Worm (Caenorhabditis elegans) whole organism, L4/young adult: ENCODE data around the gene drh-1.

Experiments used
- W03F9.2 ChIP-seq: fragments of 150-350 bp; optimal IDR thresholded peaks from 2 replicates; lab custom pipeline; 2014; ENCODE audit warnings: missing biosample characterization, missing genetic modification characterization
- dao-5 ChIP-seq: sonication (generic microtip); optimal IDR thresholded peaks from 2 replicates; lab custom pipeline; 2016; ENCODE audit warnings: missing genotype, missing genetic modification characterization, moderate library complexity, missing compliant biosample characterization

DNA sequence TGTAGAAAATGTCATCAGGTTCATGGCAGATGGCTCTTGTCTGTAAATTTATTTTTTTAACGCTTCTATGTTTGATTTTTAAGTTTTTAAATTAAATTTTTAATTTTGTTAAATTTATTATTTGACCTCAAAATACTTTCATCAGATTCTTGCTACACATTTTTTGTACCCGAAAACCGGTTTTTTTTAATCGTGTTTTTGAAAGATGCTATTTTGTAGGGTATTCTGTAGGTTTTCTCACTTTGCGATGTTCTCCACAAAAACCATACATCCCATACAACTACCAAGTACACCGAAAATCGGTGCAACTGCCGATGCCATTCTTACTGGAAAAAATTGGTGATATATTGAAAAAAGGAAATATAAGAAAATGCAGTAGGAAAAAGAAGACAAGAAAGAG lies 7.3 kb downstream of the drh-1 start, which contains the start of gene nstp-2:
- no peak for TF ChIP-seq dao-5 (tag; lab: Kevin White, UChicago)
- TF ChIP-seq W03F9.2 (tag; lab: Kevin White, UChicago), result no peak
